Fruit fly (Drosophila melanogaster): ENCODE data around the gene CG9813.

The CG9813 gene

dm6 chr3R:13400902-13401721 lies 21.5 kb upstream of the CG9813 start (continued):
- TF ChIP-seq CG6813 (GFP tag; optimal IDR thresholded peaks at IDR 0.05) (peak; percentile 73), CG17568 (GFP tag; optimal IDR thresholded peaks at IDR 0.05) (peak; percentile 85), yki (optimal IDR thresholded peaks at IDR 0.05) (no peak), CG4854 (GFP tag; optimal IDR thresholded peaks at IDR 0.05) (peak; percentile 83), Kr (GFP tag; optimal IDR thresholded peaks at IDR 0.05) (no peak), CG15073 (GFP tag; optimal IDR thresholded peaks at IDR 0.05) (peak; percentile 64), ham (GFP tag; IDR thresholded peaks at IDR 0.05) (0 out of 2 replicates have a peak, but pooled peaks have one; percentile 32), mam (GFP tag; optimal IDR thresholded peaks at IDR 0.05) (peak; percentile 86), Fer2 (tag; optimal IDR thresholded peaks at IDR 0.05) (peak; percentile 27), Camta (GFP tag; optimal IDR thresholded peaks at IDR 0.05) (peak; percentile 89), CG10147 (GFP tag; optimal IDR thresholded peaks at IDR 0.05) (peak; percentile 80), Chrac-16 (GFP tag; optimal IDR thresholded peaks at IDR 0.05) (peak; percentile 89), crp (GFP tag; optimal IDR thresholded peaks at IDR 0.05) (peak in 1 of 2 experiments; percentile 53), CG17829 (tag; optimal IDR thresholded peaks at IDR 0.05) (peak; percentile 93), CG15696 (tag; optimal IDR thresholded peaks at IDR 0.05) (peak; percentile 88), tx (GFP tag; optimal IDR thresholded peaks at IDR 0.05) (peak; percentile 86), CG4404 (GFP tag; IDR thresholded peaks at IDR 0.05) (peak; percentile 80), CG6854 (GFP tag; optimal IDR thresholded peaks at IDR 0.05) (peak; percentile 63), CG18011 (GFP tag; optimal IDR thresholded peaks at IDR 0.05) (peak; percentile 64), az2 (GFP tag; optimal IDR thresholded peaks at IDR 0.05) (peak; percentile 90), CG17361 (GFP tag; IDR thresholded peaks at IDR 0.05) (peak; percentile 96), CG18262 (tag; optimal IDR thresholded peaks at IDR 0.05) (peak; percentile 95), Hr78 (GFP tag; optimal IDR thresholded peaks at IDR 0.05) (peak in 1 of 2 experiments; percentile 73), Rx (GFP tag; IDR thresholded peaks at IDR 0.05) (peak; percentile 81), Ptx1 (GFP tag; IDR thresholded peaks at IDR 0.05) (peak; percentile 90), CG7271 (tag; optimal IDR thresholded peaks at IDR 0.05) (peak; percentile 43), insv (GFP tag; optimal IDR thresholded peaks at IDR 0.05) (peak; percentile 6 to 47), Awh (GFP tag; IDR thresholded peaks at IDR 0.05) (peak; percentile 74), lbe (GFP tag; optimal IDR thresholded peaks at IDR 0.05) (peak; percentile 69), Bgb (GFP tag; IDR thresholded peaks at IDR 0.05; ENCODE audit: partially characterized antibody) (no peak; the same call in 1 of the 2 replicates), ab (GFP tag; optimal IDR thresholded peaks at IDR 0.05) (peak; percentile 52), dimm (GFP tag; IDR thresholded peaks at IDR 0.05) (peak; percentile 11; the same call in 1 of the 2 replicates), Trl (optimal IDR thresholded peaks at IDR 0.05) (peak; percentile 25 to 26), Trl (GFP tag; optimal IDR thresholded peaks at IDR 0.05) (peak; percentile 88), zf30C (GFP tag; optimal IDR thresholded peaks at IDR 0.05) (peak; percentile 90), nmo (GFP tag; optimal IDR thresholded peaks at IDR 0.05) (peak; percentile 94), CG10979 (tag; optimal IDR thresholded peaks at IDR 0.05) (peak; percentile 93), CG18619 (GFP tag; optimal IDR thresholded peaks at IDR 0.05) (peak; percentile 89), CG17802 (tag; optimal IDR thresholded peaks at IDR 0.05) (peak; percentile 69), CG8281 (tag; optimal IDR thresholded peaks at IDR 0.05) (peak; percentile 77), pita (GFP tag; optimal IDR thresholded peaks at IDR 0.05) (no peak), Gug (GFP tag; IDR thresholded peaks at IDR 0.05) (peak; percentile 61; the same call in 3 of the 4 replicates), BEAF-32 (GFP tag; optimal IDR thresholded peaks at IDR 0.05) (no peak), Bdp1 (GFP tag; optimal IDR thresholded peaks at IDR 0.05) (peak; percentile 79), H2.0 (GFP tag; IDR thresholded peaks at IDR 0.05) (peak; percentile 79), vfl (GFP tag; optimal IDR thresholded peaks at IDR 0.05) (peak; percentile 80), run (tag; optimal IDR thresholded peaks at IDR 0.05) (peak; percentile 73), so (GFP tag; IDR thresholded peaks at IDR 0.05) (peak; percentile 86)
